Worm (Caenorhabditis elegans): ENCODE data around the gene rap-3.

DNA sequence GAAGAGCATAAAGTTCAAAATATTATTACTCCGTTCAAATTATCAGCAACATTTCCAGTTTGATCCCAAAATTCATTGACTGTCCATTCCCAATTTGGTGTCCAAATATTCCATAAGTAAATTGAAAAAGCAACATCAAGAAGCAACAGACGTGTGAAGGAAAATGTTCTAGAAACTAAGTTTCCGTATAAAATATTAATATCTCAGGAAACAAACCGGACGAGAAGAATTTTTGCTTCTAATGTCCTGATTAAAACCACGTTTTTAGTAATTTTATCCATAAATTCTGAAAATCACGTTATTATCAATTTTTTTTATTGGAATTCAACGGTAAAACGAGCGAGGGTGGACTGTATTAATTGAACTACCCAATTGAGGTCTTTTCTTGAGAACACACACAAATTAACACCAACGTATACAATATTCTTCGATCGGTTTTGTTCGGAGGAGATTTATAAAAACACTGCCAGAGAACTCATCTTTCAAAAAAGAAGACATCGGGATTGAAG, 30.1 kb upstream of the rap-3 start, which contains the start of gene pigq-1:
- TF ChIP-seq hlh-8 (tag; optimal IDR thresholded peaks at IDR 0.05): no peak
- TF ChIP-seq dmd-4 (tag; optimal IDR thresholded peaks at IDR 0.05; ENCODE audit: borderline replicate concordance): no peak
- no peak for TF ChIP-seq unc-42 (tag; optimal IDR thresholded peaks at IDR 0.05)
- TF ChIP-seq ceh-18 (tag; optimal IDR thresholded peaks at IDR 0.05): no peak
- no peak for TF ChIP-seq unc-55 (GFP tag; optimal IDR thresholded peaks at IDR 0.05)
- TF ChIP-seq F13H6.1 (tag; optimal IDR thresholded peaks at IDR 0.05): no peak
- TF ChIP-seq pha-4 (tag; optimal IDR thresholded peaks at IDR 0.05): no peak
- no peak for TF ChIP-seq mec-3 (tag; optimal IDR thresholded peaks at IDR 0.05; ENCODE audit: borderline replicate concordance)
- no peak for TF ChIP-seq tbx-2 (tag; optimal IDR thresholded peaks at IDR 0.05)
